Worm (Caenorhabditis elegans) whole organism, midembryonic: Measurements from ENCODE around the gene irg-4.

Source experiments
- T22C8.4 ChIP-seq: fragments of 200-800 bp; sonication (Bioruptor generic); IDR thresholded peaks from 2 replicates; pipeline ENCODE4 v1.3.6; 2022; ENCODE audit warnings: missing genetic modification characterization, missing compliant biosample characterization
- cog-1 ChIP-seq: sonication (generic microtip); optimal IDR thresholded peaks from 2 replicates; lab custom pipeline; 2016; ENCODE audit warnings: missing genetic modification characterization, missing compliant biosample characterization
- flt-1 ChIP-seq: fragments of 200-800 bp; sonication (Bioruptor generic); IDR thresholded peaks from 2 replicates; pipeline ENCODE4 v1.3.6; 2022; ENCODE audit warnings: missing genetic modification characterization, missing compliant biosample characterization
- klf-2 ChIP-seq: fragments of 200-800 bp; sonication (Bioruptor generic); conservative IDR thresholded peaks from 2 replicates; pipeline ENCODE4 v1.3.6; 2022; ENCODE audit warnings: missing genetic modification reagents, missing genetic modification characterization, missing compliant biosample characterization
- med-1 ChIP-seq: sonication (generic microtip); optimal IDR thresholded peaks from 2 replicates; lab custom pipeline; 2017; ENCODE audit warnings: missing genetic modification characterization, mild to moderate bottlenecking, missing compliant biosample characterization, antibody characterized with exemption, missing genetic modification reagents; ENCODE audit not compliant: insufficient read depth
- ref-1 ChIP-seq: fragments of 200-800 bp; sonication (Bioruptor generic); conservative IDR thresholded peaks from 2 replicates; pipeline ENCODE4 v1.3.6; 2022; ENCODE audit warnings: missing genetic modification reagents, missing genetic modification characterization, missing compliant biosample characterization
- tab-1 ChIP-seq: fragments of 200-800 bp; sonication (Bioruptor generic); IDR thresholded peaks from 2 replicates; pipeline ENCODE4 v1.3.6; 2022; ENCODE audit warnings: missing genetic modification characterization, missing compliant biosample characterization
- ztf-23 ChIP-seq: fragments of 200-800 bp; sonication (Bioruptor generic); IDR thresholded peaks from 2 replicates; pipeline ENCODE4 v1.3.6; 2022; ENCODE audit warnings: missing genetic modification reagents, missing genetic modification characterization, missing compliant biosample characterization
- ztf-29 ChIP-seq: fragments of 200-800 bp; sonication (Bioruptor generic); IDR thresholded peaks from 2 replicates; pipeline ENCODE4 v1.3.6; 2022; ENCODE audit warnings: missing genetic modification reagents, missing genetic modification characterization, missing compliant biosample characterization

Gene irg-4

ce11 chrIV:12435442-12435841 is at the start of gene irg-4:
TSS of gene irg-4 (plus strand) at chrIV:12435833.
- no peak for TF ChIP-seq cog-1 (tag; lab: Kevin White, UChicago)
- no peak for TF ChIP-seq ref-1
- TF ChIP-seq T22C8.4 (GFP tag; lab: Robert Waterston, UW), result no peak
- TF ChIP-seq flt-1 (GFP tag; lab: Robert Waterston, UW), result no peak
- TF ChIP-seq ztf-23 (GFP tag; lab: Robert Waterston, UW), result no peak
- no peak for TF ChIP-seq ztf-29 (GFP tag; lab: Robert Waterston, UW)
- TF ChIP-seq klf-2, result no peak
- no peak for TF ChIP-seq med-1 (GFP tag; lab: Kevin White, UChicago)
- TF ChIP-seq tab-1 (GFP tag; lab: Robert Waterston, UW), result no peak

ce11 chrIV:12389951-12390350 is 45.7 kb upstream of the irg-4 start, which contains the start of gene spe-45:
TSS of gene spe-45 (minus strand) at chrIV:12390095.
- no peak for TF ChIP-seq cog-1 (tag; lab: Kevin White, UChicago)
- no peak for TF ChIP-seq ztf-29 (GFP tag; lab: Robert Waterston, UW)
- no peak for TF ChIP-seq ztf-23 (GFP tag; lab: Robert Waterston, UW)

ce11 chrIV:12391003-12391637 is 44.5 kb upstream of the irg-4 start, which contains the start of the genes rps-23 and dpm-3:
TSS of gene rps-23 (minus strand) at chrIV:12391053.
TSS of gene dpm-3 (plus strand) at chrIV:12391587.
- TF ChIP-seq ztf-29 (GFP tag; lab: Robert Waterston, UW) (0 out of 2 replicates have a peak, but pooled peaks have one; percentile 8), flt-1 (GFP tag; lab: Robert Waterston, UW) (peak; percentile 87), cog-1 (tag; lab: Kevin White, UChicago) (peak; percentile 60), tab-1 (GFP tag; lab: Robert Waterston, UW) (0 out of 2 replicates have a peak, but pooled peaks have one; percentile 43), med-1 (GFP tag; lab: Kevin White, UChicago) (no peak), klf-2 (peak; percentile 64; the same call in 1 of the 2 replicates), ref-1 (no peak), T22C8.4 (GFP tag; lab: Robert Waterston, UW) (no peak), ztf-23 (GFP tag; lab: Robert Waterston, UW) (peak; percentile 83)

- no peak for TF ChIP-seq tab-1 (GFP tag; lab: Robert Waterston, UW)
- TF ChIP-seq flt-1 (GFP tag; lab: Robert Waterston, UW), result no peak
- no peak for TF ChIP-seq med-1 (GFP tag; lab: Kevin White, UChicago)
- no peak for TF ChIP-seq T22C8.4 (GFP tag; lab: Robert Waterston, UW)
- TF ChIP-seq ztf-23 (GFP tag; lab: Robert Waterston, UW), result no peak
- no peak for TF ChIP-seq klf-2
- no peak for TF ChIP-seq cog-1 (tag; lab: Kevin White, UChicago)
- no peak for TF ChIP-seq ztf-29 (GFP tag; lab: Robert Waterston, UW)
- TF ChIP-seq ref-1, result no peak
Measured at ce11 chrIV:12396645-12397258, 38.9 kb upstream of the irg-4 start.

ce11 chrIV:12398437-12398836 is 37.2 kb upstream of the irg-4 start, which contains the start of gene acs-20:
TSS of gene acs-20 (minus strand) at chrIV:12398706.
- TF ChIP-seq klf-2 (no peak), med-1 (GFP tag; lab: Kevin White, UChicago) (no peak), ztf-29 (GFP tag; lab: Robert Waterston, UW) (no peak), flt-1 (GFP tag; lab: Robert Waterston, UW) (no peak)

ce11 chrIV:12399983-12400382 is 35.6 kb upstream of the irg-4 start:
- TF ChIP-seq klf-2, result no peak
- TF ChIP-seq ref-1, result no peak
- TF ChIP-seq ztf-23 (GFP tag; lab: Robert Waterston, UW), result no peak
- no peak for TF ChIP-seq cog-1 (tag; lab: Kevin White, UChicago)
- TF ChIP-seq ztf-29 (GFP tag; lab: Robert Waterston, UW), result no peak
- TF ChIP-seq med-1 (GFP tag; lab: Kevin White, UChicago), result no peak

- TF ChIP-seq ztf-23 (GFP tag; lab: Robert Waterston, UW) (no peak), tab-1 (GFP tag; lab: Robert Waterston, UW) (no peak), T22C8.4 (GFP tag; lab: Robert Waterston, UW) (no peak), ztf-29 (GFP tag; lab: Robert Waterston, UW) (no peak), ref-1 (no peak), cog-1 (tag; lab: Kevin White, UChicago) (no peak), med-1 (GFP tag; lab: Kevin White, UChicago) (no peak)
Measured at ce11 chrIV:12403440-12403839, 32.2 kb upstream of the irg-4 start.

- no peak for TF ChIP-seq med-1 (GFP tag; lab: Kevin White, UChicago)
- peak; percentile 47 for TF ChIP-seq cog-1 (tag; lab: Kevin White, UChicago)
Measured at ce11 chrIV:12404137-12404536, 31.5 kb upstream of the irg-4 start, which contains the start of gene gex-3. TSS of gene gex-3 (plus strand) at chrIV:12404431.

ce11 chrIV:12408625-12409024 is 27.0 kb upstream of the irg-4 start, which contains the start of gene dsb-1:
TSS of gene dsb-1 (plus strand) at chrIV:12408925.
- no peak for TF ChIP-seq med-1 (GFP tag; lab: Kevin White, UChicago)
- no peak for TF ChIP-seq tab-1 (GFP tag; lab: Robert Waterston, UW)
- TF ChIP-seq ref-1, result no peak

- no peak for TF ChIP-seq T22C8.4 (GFP tag; lab: Robert Waterston, UW)
- TF ChIP-seq tab-1 (GFP tag; lab: Robert Waterston, UW), result no peak
- no peak for TF ChIP-seq ztf-29 (GFP tag; lab: Robert Waterston, UW)
- no peak for TF ChIP-seq med-1 (GFP tag; lab: Kevin White, UChicago)
- TF ChIP-seq ref-1, result no peak
- no peak for TF ChIP-seq flt-1 (GFP tag; lab: Robert Waterston, UW)
- TF ChIP-seq cog-1 (tag; lab: Kevin White, UChicago), result no peak
- TF ChIP-seq ztf-23 (GFP tag; lab: Robert Waterston, UW), result no peak
- TF ChIP-seq klf-2, result no peak
Measured at ce11 chrIV:12410167-12410566, 25.5 kb upstream of the irg-4 start, which contains the start of gene acl-13. TSS of gene acl-13 (plus strand) at chrIV:12410467.
